Worm (Caenorhabditis elegans): ENCODE results near the gene F59E12.1.
A peak's percentile ranks its signal among the peaks of the same experiment; 100 is the strongest.

The F59E12.1 gene

DNA sequence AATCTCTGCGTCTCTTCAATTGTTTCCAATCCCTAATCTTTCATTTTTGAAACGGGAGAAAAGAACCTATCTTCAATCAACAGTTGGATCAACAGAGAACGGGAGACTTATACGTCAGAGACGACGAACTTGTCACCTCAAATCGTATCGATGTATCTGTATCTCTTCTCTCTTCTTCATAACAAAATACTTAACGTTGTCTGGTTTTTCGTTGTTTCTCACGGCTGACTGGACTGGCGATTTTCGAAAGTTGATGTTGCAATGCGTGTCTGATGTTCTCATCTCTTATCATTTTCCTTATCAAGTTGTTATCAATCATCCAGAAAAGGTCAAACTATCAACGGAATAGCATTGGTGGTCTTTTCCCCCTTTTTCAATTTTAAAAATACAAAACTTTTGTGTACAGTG is 48.8 kb upstream of the F59E12.1 start (continued):
- peak; percentile 66 for TF ChIP-seq nhr-77 (tag; optimal IDR thresholded peaks at IDR 0.05)
- no peak for TF ChIP-seq lin-13 (GFP tag; optimal IDR thresholded peaks at IDR 0.05)
- no peak for TF ChIP-seq lin-29 (GFP tag; IDR thresholded peaks at IDR 0.05)
- TF ChIP-seq egl-43 (GFP tag; IDR thresholded peaks at IDR 0.05): no peak
- TF ChIP-seq dpl-1 (GFP tag; optimal IDR thresholded peaks at IDR 0.05): no peak
- TF ChIP-seq lsy-2 (tag; optimal IDR thresholded peaks at IDR 0.05): peak; percentile 23 to 45

DNA sequence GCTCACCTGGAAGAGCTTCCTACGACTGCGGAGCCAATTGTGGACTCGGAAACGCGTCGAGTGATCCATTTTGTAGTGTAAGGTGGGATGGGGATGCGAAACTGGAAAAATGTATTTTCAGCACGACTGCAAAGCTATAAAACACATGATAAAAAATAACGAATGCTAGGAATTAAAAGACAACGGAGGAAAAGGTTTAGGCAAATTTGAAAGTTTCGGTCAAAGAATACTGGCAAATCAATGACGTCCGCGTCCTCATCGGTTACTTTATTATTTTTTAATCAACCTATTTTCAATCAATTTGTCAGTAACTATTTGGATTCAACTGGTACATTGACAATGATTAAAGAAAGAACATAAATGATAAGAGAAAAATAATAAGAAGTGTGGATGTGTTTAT is 46.6 kb upstream of the F59E12.1 start, which contains the start of gene C17G10.7:
TSS of gene C17G10.7 (minus strand) at position 101 of the 400 bp plus-strand sequence.
- TF ChIP-seq ZK337.2 (GFP tag; IDR thresholded peaks at IDR 0.05) (no peak), madf-9 (GFP tag; conservative IDR thresholded peaks at IDR 0.05) (no peak), ama-1 (optimal IDR thresholded peaks at IDR 0.05) (no peak), zfp-2 (tag; optimal IDR thresholded peaks at IDR 0.05) (no peak), sdz-12 (GFP tag; optimal IDR thresholded peaks at IDR 0.05) (no peak), dve-1 (tag; optimal IDR thresholded peaks at IDR 0.05; ENCODE audit: insufficient read depth) (no peak), Y105C5A.15 (GFP tag; IDR thresholded peaks at IDR 0.05) (no peak), T20F7.1 (GFP tag; optimal IDR thresholded peaks at IDR 0.05) (no peak), nhr-25 (tag; optimal IDR thresholded peaks at IDR 0.05; ENCODE audit: borderline replicate concordance, insufficient read depth) (no peak), ceh-82 (tag; optimal IDR thresholded peaks at IDR 0.05) (no peak), lin-39 (tag; optimal IDR thresholded peaks at IDR 0.05) (no peak)

DNA sequence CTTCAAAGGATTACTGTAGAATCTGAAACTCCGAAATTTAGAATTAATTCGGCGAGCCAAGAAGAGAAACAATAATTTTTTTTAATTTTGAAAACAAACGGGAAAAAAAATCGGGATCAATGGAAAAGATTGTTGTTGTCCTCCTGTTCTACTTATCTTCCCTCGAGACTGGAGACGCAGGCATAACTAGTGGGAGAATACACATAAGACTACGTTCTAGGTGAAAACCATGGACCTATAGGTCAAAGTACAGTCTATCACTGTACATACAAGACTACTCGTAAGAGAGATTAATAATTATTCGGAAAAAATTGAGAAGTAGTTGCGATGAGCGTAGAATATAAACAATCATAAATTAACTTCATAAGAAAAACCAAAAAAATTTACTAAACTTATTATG is 35.0 kb upstream of the F59E12.1 start, which contains the start of gene dhs-6:
TSS of gene dhs-6 (minus strand) at position 22 of the 400 bp plus-strand sequence.
- TF ChIP-seq nhr-11 (tag; optimal IDR thresholded peaks at IDR 0.05) (no peak), dpl-1 (GFP tag; optimal IDR thresholded peaks at IDR 0.05) (no peak), attf-4 (tag; optimal IDR thresholded peaks at IDR 0.05) (no peak), zip-11 (GFP tag; IDR thresholded peaks at IDR 0.05) (no peak), daf-12 (tag; optimal IDR thresholded peaks at IDR 0.05) (no peak), madf-5 (GFP tag; IDR thresholded peaks at IDR 0.05) (no peak), hif-1 (tag; optimal IDR thresholded peaks at IDR 0.05) (no peak), dmd-9 (GFP tag; IDR thresholded peaks at IDR 0.05) (no peak), hlh-11 (tag; optimal IDR thresholded peaks at IDR 0.05) (no peak), T26A8.4 (GFP tag; IDR thresholded peaks at IDR 0.05) (no peak), ceh-20 (GFP tag; IDR thresholded peaks at IDR 0.05) (no peak), spr-1 (tag; optimal IDR thresholded peaks at IDR 0.05) (peak; percentile 17), unc-130 (GFP tag; optimal IDR thresholded peaks at IDR 0.05) (no peak), tag-97 (GFP tag; IDR thresholded peaks at IDR 0.05) (no peak), skn-1 (tag; optimal IDR thresholded peaks at IDR 0.05) (no peak), Y75B8A.6 (GFP tag; IDR thresholded peaks at IDR 0.05) (no peak), egl-27 (tag; optimal IDR thresholded peaks at IDR 0.05) (no peak), daf-16 (GFP tag; optimal IDR thresholded peaks at IDR 0.05) (no peak), daf-16 (tag; optimal IDR thresholded peaks at IDR 0.05) (peak; percentile 65), arid-1 (GFP tag; conservative IDR thresholded peaks at IDR 0.05) (no peak), mep-1 (tag; optimal IDR thresholded peaks at IDR 0.05) (peak; percentile 49), madf-9 (GFP tag; conservative IDR thresholded peaks at IDR 0.05) (no peak), jun-1 (tag; optimal IDR thresholded peaks at IDR 0.05) (no peak), daf-8 (GFP tag; IDR thresholded peaks at IDR 0.05) (no peak), nhr-28 (tag; optimal IDR thresholded peaks at IDR 0.05) (peak; percentile 41), nhr-6 (tag; optimal IDR thresholded peaks at IDR 0.05) (peak; percentile 28), saeg-2 (GFP tag; IDR thresholded peaks at IDR 0.05) (no peak), unc-62 (GFP tag; optimal IDR thresholded peaks at IDR 0.05 in 1 of 2) (no peak), unc-62 (tag; optimal IDR thresholded peaks at IDR 0.05) (no peak), nhr-102 (tag; optimal IDR thresholded peaks at IDR 0.05) (no peak), dmd-6 (GFP tag; IDR thresholded peaks at IDR 0.05) (no peak), aha-1 (tag) (peak; percentile 37), nhr-42 (GFP tag; IDR thresholded peaks at IDR 0.05) (no peak), fkh-10 (GFP tag; optimal IDR thresholded peaks at IDR 0.05) (no peak), spr-3 (GFP tag; optimal IDR thresholded peaks at IDR 0.05) (no peak), unc-39 (tag; optimal IDR thresholded peaks at IDR 0.05) (no peak)
